Fruit fly (Drosophila melanogaster) whole organism, embryonic: ENCODE data around the gene Tip60.

ENCODE experiments used
- Antp ChIP-seq: fragments of 200-800 bp; sonication (Bioruptor generic); optimal IDR thresholded peaks from 3 replicates; lab custom pipeline; 2016; ENCODE audit warnings: missing biosample characterization, missing genetic modification characterization
- Atf6 ChIP-seq: fragments of 200-800 bp; sonication (Bioruptor generic); IDR thresholded peaks from 2 replicates; pipeline ENCODE4 v1.3.6; 2022; ENCODE audit warnings: missing biosample characterization, missing genetic modification characterization
- CG11456 ChIP-seq: fragments of 200-800 bp; sonication (Bioruptor generic); IDR thresholded peaks from 3 replicates; pipeline ENCODE4 v1.3.6; 2022; ENCODE audit warnings: missing biosample characterization, missing genetic modification characterization
- CG13624 ChIP-seq: fragments of 200-800 bp; sonication (Bioruptor generic); optimal IDR thresholded peaks from 2 replicates; lab custom pipeline; 2016; ENCODE audit warnings: missing biosample characterization, missing genetic modification characterization
- CG14710 ChIP-seq: fragments of 200-800 bp; sonication (Bioruptor generic); optimal IDR thresholded peaks from 3 replicates; lab custom pipeline; 2019; ENCODE audit warnings: missing biosample characterization, mild to moderate bottlenecking, missing genetic modification characterization, moderate library complexity
- CG16813 ChIP-seq: fragments of 200-800 bp; sonication (Bioruptor generic); IDR thresholded peaks from 3 replicates; pipeline ENCODE4 v1.3.6; 2022; ENCODE audit warnings: missing biosample characterization, missing genetic modification characterization; ENCODE audit not compliant: partially characterized antibody
- CG30403 ChIP-seq: fragments of 200-800 bp; sonication (Bioruptor generic); optimal IDR thresholded peaks from 3 replicates; lab custom pipeline; 2016; ENCODE audit warnings: missing biosample characterization, missing genetic modification characterization
- CG32532 ChIP-seq: fragments of 200-800 bp; sonication (Bioruptor generic); IDR thresholded peaks from 2 replicates; pipeline ENCODE4 v1.3.6; 2022; ENCODE audit warnings: missing biosample characterization, missing genetic modification characterization
- CG34376 ChIP-seq: fragments of 200-800 bp; sonication (Bioruptor generic); optimal IDR thresholded peaks from 2 replicates; lab custom pipeline; 2018; ENCODE audit warnings: missing biosample characterization, mild to moderate bottlenecking, missing genetic modification characterization
- CG3847 ChIP-seq: fragments of 200-800 bp; sonication (Bioruptor generic); IDR thresholded peaks from 2 replicates; pipeline ENCODE4 v1.3.6; 2022; ENCODE audit warnings: missing biosample characterization, missing genetic modification characterization
- CG4360 ChIP-seq: fragments of 200-800 bp; sonication (Bioruptor generic); IDR thresholded peaks from 2 replicates; pipeline ENCODE4 v1.3.6; 2022; ENCODE audit warnings: missing biosample characterization, missing genetic modification characterization
- CG4617 ChIP-seq: fragments of 200-800 bp; sonication (Bioruptor generic); optimal IDR thresholded peaks from 3 replicates; lab custom pipeline; 2016; ENCODE audit warnings: missing biosample characterization, missing genetic modification characterization, borderline replicate concordance
- CG7786 ChIP-seq: fragments of 200-800 bp; sonication (Bioruptor generic); optimal IDR thresholded peaks from 2 replicates; lab custom pipeline; 2016; ENCODE audit warnings: missing biosample characterization, missing genetic modification characterization
- CG8924 ChIP-seq: fragments of 200-800 bp; optimal IDR thresholded peaks from 3 replicates; lab custom pipeline; 2019; ENCODE audit warnings: missing biosample characterization, mild to moderate bottlenecking, missing genetic modification characterization, moderate library complexity
- CG9609 ChIP-seq: fragments of 200-800 bp; sonication (Bioruptor generic); optimal IDR thresholded peaks from 3 replicates; lab custom pipeline; 2016; ENCODE audit warnings: missing biosample characterization, missing genetic modification characterization
- CG9727 ChIP-seq: fragments of 200-800 bp; sonication (Bioruptor generic); optimal IDR thresholded peaks from 3 replicates; lab custom pipeline; 2017; ENCODE audit warnings: missing biosample characterization, mild to moderate bottlenecking, missing genetic modification characterization
- CG9797 ChIP-seq: fragments of 200-800 bp; sonication (Bioruptor generic); optimal IDR thresholded peaks from 3 replicates; lab custom pipeline; 2018; ENCODE audit warnings: missing biosample characterization, mild to moderate bottlenecking, missing genetic modification characterization
- CG9932 ChIP-seq: fragments of 200-800 bp; sonication (Bioruptor generic); IDR thresholded peaks from 2 replicates; pipeline ENCODE4 v1.3.6; 2022; ENCODE audit warnings: missing biosample characterization, missing genetic modification characterization
- Dp ChIP-seq: fragments of 200-800 bp; sonication (Bioruptor generic); optimal IDR thresholded peaks from 2 replicates; lab custom pipeline; 2018; ENCODE audit warnings: missing biosample characterization, mild to moderate bottlenecking, missing genetic modification characterization, moderate library complexity
- Eip74EF ChIP-seq, 2 experiments: fragments of 200-800 bp in 1 of 2; fragments of >200 bp in 1 of 2; sonication (Bioruptor generic) in 1 of 2; optimal IDR thresholded peaks; 2 replicates each; lab custom pipeline; 2017 to 2019; ENCODE audit warnings: missing biosample characterization in 2 of 2, missing genetic modification characterization in 2 of 2, mild to moderate bottlenecking in 1 of 2, moderate library complexity in 1 of 2
- Ets65A ChIP-seq: fragments of 200-800 bp; sonication (Bioruptor generic); peaks from one replicate; lab custom pipeline; 2016; ENCODE audit warnings: missing biosample characterization, missing genetic modification characterization
- Ets97D ChIP-seq: fragments of 200-800 bp; sonication (Bioruptor generic); optimal IDR thresholded peaks from 3 replicates; lab custom pipeline; 2016; ENCODE audit warnings: missing biosample characterization, missing genetic modification characterization
- HLH3B ChIP-seq: fragments of 200-800 bp; sonication (Bioruptor generic); IDR thresholded peaks from 2 replicates; pipeline ENCODE4 v1.3.6; 2022; ENCODE audit warnings: missing biosample characterization, missing genetic modification characterization
- HmgD ChIP-seq: fragments of 200-800 bp; sonication (Bioruptor generic); optimal IDR thresholded peaks from 3 replicates; lab custom pipeline; 2016; ENCODE audit warnings: missing biosample characterization, missing genetic modification characterization
- Med ChIP-seq: fragments of 200-800 bp; sonication (Bioruptor generic); peaks from one replicate; lab custom pipeline; 2016; ENCODE audit warnings: missing biosample characterization, missing genetic modification characterization, mild to moderate bottlenecking, inconsistent platforms, moderate library complexity
- Opbp ChIP-seq: fragments of 200-800 bp; sonication (Bioruptor generic); IDR thresholded peaks from 3 replicates; pipeline ENCODE4 v1.3.6; 2022; ENCODE audit warnings: missing biosample characterization, missing genetic modification characterization; ENCODE audit not compliant: partially characterized antibody
- Sin3A ChIP-seq: fragments of >200 bp; optimal IDR thresholded peaks from 2 replicates; lab custom pipeline; 2018
- Sry-β ChIP-seq: fragments of 200-800 bp; sonication (Bioruptor generic); optimal IDR thresholded peaks from 2 replicates; lab custom pipeline; 2018; ENCODE audit warnings: missing biosample characterization, mild to moderate bottlenecking, missing genetic modification characterization, moderate library complexity
- amos ChIP-seq: fragments of 200-800 bp; sonication (Bioruptor generic); IDR thresholded peaks from 2 replicates; pipeline ENCODE4 v1.3.6; 2022; ENCODE audit warnings: missing biosample characterization, missing genetic modification characterization; ENCODE audit not compliant: partially characterized antibody
- br ChIP-seq: fragments of >200 bp; optimal IDR thresholded peaks from 2 replicates; lab custom pipeline; 2017
- chif ChIP-seq, 2 experiments: fragments of 200-800 bp; sonication (Bioruptor generic); optimal IDR thresholded peaks; 3 replicates each; lab custom pipeline; 2016; ENCODE audit warnings: missing biosample characterization in 2 of 2, missing genetic modification characterization in 2 of 2
- chm ChIP-seq: fragments of 200-800 bp; sonication (Bioruptor generic); IDR thresholded peaks from 2 replicates; pipeline ENCODE4 v1.3.6; 2022; ENCODE audit warnings: missing biosample characterization, missing genetic modification characterization
- crp ChIP-seq, 2 experiments: fragments of 200-800 bp; sonication (Bioruptor generic); optimal IDR thresholded peaks; 2 replicates in 1 of 2; 3 replicates in 1 of 2; lab custom pipeline; 2017; ENCODE audit warnings: missing biosample characterization in 2 of 2, missing genetic modification characterization in 2 of 2, mild to moderate bottlenecking in 1 of 2, moderate library complexity in 1 of 2
- dpn ChIP-seq, 2 experiments: fragments of 200-800 bp; sonication (Bioruptor generic); optimal IDR thresholded peaks; 3 replicates each; lab custom pipeline; 2016; ENCODE audit warnings: missing biosample characterization in 2 of 2, missing genetic modification characterization in 2 of 2
- fd3F ChIP-seq: fragments of 200-800 bp; sonication (Bioruptor generic); optimal IDR thresholded peaks from 2 replicates; lab custom pipeline; 2018; ENCODE audit warnings: missing biosample characterization, mild to moderate bottlenecking, missing genetic modification characterization, moderate library complexity
- jumu ChIP-seq: fragments of 200-800 bp; sonication (Bioruptor generic); optimal IDR thresholded peaks from 3 replicates; lab custom pipeline; 2016; ENCODE audit warnings: missing biosample characterization, missing genetic modification characterization
- kay ChIP-seq: fragments of 200-800 bp; sonication (Bioruptor generic); optimal IDR thresholded peaks from 2 replicates; lab custom pipeline; 2016; ENCODE audit warnings: missing biosample characterization, missing genetic modification characterization
- knrl ChIP-seq: fragments of 200-800 bp; sonication (Bioruptor generic); IDR thresholded peaks from 3 replicates; pipeline ENCODE4 v1.3.6; 2022; ENCODE audit warnings: missing biosample characterization, missing genetic modification characterization; ENCODE audit not compliant: partially characterized antibody
- lbe ChIP-seq: fragments of 200-800 bp; sonication (Bioruptor generic); optimal IDR thresholded peaks from 2 replicates; lab custom pipeline; 2016; ENCODE audit warnings: missing biosample characterization, mild to moderate bottlenecking, missing genetic modification characterization
- lilli ChIP-seq: fragments of 200-800 bp; sonication (Bioruptor generic); optimal IDR thresholded peaks from 3 replicates; lab custom pipeline; 2016; ENCODE audit warnings: missing biosample characterization, missing genetic modification characterization
- mam ChIP-seq: fragments of 200-800 bp; sonication (Bioruptor generic); optimal IDR thresholded peaks from 3 replicates; lab custom pipeline; 2016; ENCODE audit warnings: missing biosample characterization, missing genetic modification characterization
- nerfin-1 ChIP-seq: fragments of 200-800 bp; sonication (Bioruptor generic); optimal IDR thresholded peaks from 3 replicates; lab custom pipeline; 2019; ENCODE audit warnings: missing biosample characterization, mild to moderate bottlenecking, missing genetic modification characterization, moderate library complexity
- scrt ChIP-seq: fragments of 200-800 bp; sonication (Bioruptor generic); optimal IDR thresholded peaks from 2 replicates; lab custom pipeline; 2018; ENCODE audit warnings: missing biosample characterization, mild to moderate bottlenecking, missing genetic modification characterization, moderate library complexity
- sim ChIP-seq: fragments of 200-800 bp; sonication (Bioruptor generic); IDR thresholded peaks from 2 replicates; pipeline ENCODE4 v1.3.6; 2022; ENCODE audit warnings: missing biosample characterization, missing genetic modification characterization
- sug ChIP-seq: fragments of 200-800 bp; optimal IDR thresholded peaks from 2 replicates; lab custom pipeline; 2019; ENCODE audit warnings: missing biosample characterization, mild to moderate bottlenecking, missing genetic modification characterization, moderate library complexity
- tin ChIP-seq: fragments of 200-800 bp; sonication (Bioruptor generic); optimal IDR thresholded peaks from 3 replicates; lab custom pipeline; 2016; ENCODE audit warnings: missing biosample characterization, missing genetic modification characterization
- tna ChIP-seq: fragments of 200-800 bp; sonication (Bioruptor generic); IDR thresholded peaks from 2 replicates; pipeline ENCODE4 v1.3.6; 2022; ENCODE audit warnings: missing biosample characterization, missing genetic modification characterization; ENCODE audit not compliant: partially characterized antibody
- vfl ChIP-seq: fragments of 200-800 bp; sonication (Bioruptor generic); optimal IDR thresholded peaks from 2 replicates; lab custom pipeline; 2016; ENCODE audit warnings: missing biosample characterization, missing genetic modification characterization

The Tip60 gene

dm6 chrX:4116834-4117736 is at the start of gene Tip60, which contains the start of gene tyf:
Gene Tip60, minus strand, starts transcription at chrX:4117487.
Gene tyf, plus strand, starts transcription at chrX:4117020.
- TF ChIP-seq CG32532 (GFP tag; lab: Robert Waterston, UW) (peak; percentile 18; the same call in 1 of the 2 replicates), amos (peak; percentile 71), CG9797 (GFP tag; lab: Kevin White, UChicago) (peak; percentile 36), nerfin-1 (tag; lab: Kevin White, UChicago) (peak; percentile 30), CG34376 (peak; percentile 20), CG3847 (GFP tag; lab: Robert Waterston, UW) (peak; percentile 53), lilli (GFP tag; lab: Kevin White, UChicago) (peak; percentile 23), CG7786 (GFP tag; lab: Kevin White, UChicago) (peak; percentile 40), HmgD (peak; percentile 40), CG4617 (peak; percentile 65), Antp (GFP tag; lab: Kevin White, UChicago) (peak; percentile 42), br (lab: Kevin White, UChicago) (no peak), Opbp (GFP tag; lab: Robert Waterston, UW) (peak; percentile 58; the same call in 1 of the 3 replicates), HLH3B (GFP tag; lab: Robert Waterston, UW) (no peak), Sin3A (peak; percentile 68), knrl (GFP tag; lab: Robert Waterston, UW) (peak; percentile 39), scrt (GFP tag; lab: Kevin White, UChicago) (no peak), jumu (GFP tag; lab: Kevin White, UChicago) (peak; percentile 33), Eip74EF (GFP tag; optimal IDR thresholded peaks at IDR 0.05; lab: Kevin White, UChicago) (no peak), dpn (GFP tag; optimal IDR thresholded peaks at IDR 0.05; lab: Kevin White, UChicago) (peak in 1 of 2 experiments; percentile 34), CG11456 (GFP tag; lab: Robert Waterston, UW) (0 out of 3 replicates have a peak, but pooled peaks have one; percentile 22), lbe (GFP tag; lab: Kevin White, UChicago) (peak; percentile 11), sim (GFP tag; lab: Robert Waterston, UW) (no peak), fd3F (GFP tag; lab: Kevin White, UChicago) (no peak), Ets97D (GFP tag; lab: Kevin White, UChicago) (peak; percentile 25), mam (peak; percentile 36), CG14710 (peak; percentile 42), CG30403 (GFP tag; lab: Kevin White, UChicago) (no peak), crp (GFP tag; optimal IDR thresholded peaks at IDR 0.05; lab: Kevin White, UChicago) (peak in 1 of 2 experiments; percentile 24), Ets65A (GFP tag; lab: Kevin White, UChicago) (peak; percentile 92), CG16813 (peak; percentile 61), Med (GFP tag; lab: Kevin White, UChicago) (peak; percentile 78), CG13624 (GFP tag; lab: Kevin White, UChicago) (peak; percentile 17), sug (tag; lab: Kevin White, UChicago) (no peak), chif (GFP tag; optimal IDR thresholded peaks at IDR 0.05; lab: Kevin White, UChicago) (peak in 1 of 2 experiments; percentile 1), tna (no peak; the same call in 1 of the 2 replicates), tin (peak; percentile 11), CG9727 (GFP tag; lab: Kevin White, UChicago) (peak; percentile 30), Sry-β (GFP tag; lab: Kevin White, UChicago) (peak; percentile 69), CG9932 (GFP tag; lab: Robert Waterston, UW) (peak; percentile 53), chm (GFP tag; lab: Robert Waterston, UW) (0 out of 2 replicates have a peak, but pooled peaks have one; percentile 22), Dp (GFP tag; lab: Kevin White, UChicago) (peak; percentile 49), CG8924 (tag; lab: Kevin White, UChicago) (peak; percentile 32), vfl (peak; percentile 12), CG4360 (GFP tag; lab: Robert Waterston, UW) (peak; percentile 52; the same call in 1 of the 2 replicates), Atf6 (peak; percentile 27; the same call in 1 of the 2 replicates), CG9609 (GFP tag; lab: Kevin White, UChicago) (peak; percentile 13), kay (GFP tag; lab: Kevin White, UChicago) (peak; percentile 42)
